Worm (Caenorhabditis elegans): ENCODE data around the gene T07G12.4.
A peak's percentile ranks its signal among the peaks of the same experiment; 100 is the strongest.

The T07G12.4 gene

ce11 chrIV:10538584-10538983 lies at the start of gene T07G12.4:
Gene T07G12.4, minus strand, starts transcription at chrIV:10538684.
- TF ChIP-seq blmp-1 (tag; optimal IDR thresholded peaks at IDR 0.05; ENCODE audit: insufficient read depth) (no peak), zag-1 (tag; optimal IDR thresholded peaks at IDR 0.05) (no peak), aly-2 (tag; optimal IDR thresholded peaks at IDR 0.05) (no peak), mbf-1 (tag; optimal IDR thresholded peaks at IDR 0.05) (no peak), mdl-1 (tag; optimal IDR thresholded peaks at IDR 0.05) (no peak), sma-9 (GFP tag; optimal IDR thresholded peaks at IDR 0.05) (no peak), sma-9 (tag; optimal IDR thresholded peaks at IDR 0.05) (no peak), nhr-77 (tag; optimal IDR thresholded peaks at IDR 0.05) (no peak), lsy-2 (tag; optimal IDR thresholded peaks at IDR 0.05) (no peak), ztf-11 (tag; optimal IDR thresholded peaks at IDR 0.05) (no peak), lin-11 (tag; optimal IDR thresholded peaks at IDR 0.05) (no peak), nhr-23 (tag; optimal IDR thresholded peaks at IDR 0.05) (no peak), lin-39 (tag; optimal IDR thresholded peaks at IDR 0.05) (no peak), nhr-6 (tag; optimal IDR thresholded peaks at IDR 0.05) (no peak), skn-1 (tag; optimal IDR thresholded peaks at IDR 0.05) (no peak), C34F6.9 (tag; optimal IDR thresholded peaks at IDR 0.05) (no peak), elt-3 (tag; optimal IDR thresholded peaks at IDR 0.05) (no peak), nhr-10 (tag; optimal IDR thresholded peaks at IDR 0.05) (no peak), ceh-16 (tag; optimal IDR thresholded peaks at IDR 0.05) (no peak)

ce11 chrIV:10584237-10584636 lies 45.8 kb upstream of the T07G12.4 start, which contains the start of gene oac-8:
Gene oac-8, plus strand, starts transcription at chrIV:10584537.
- TF ChIP-seq nhr-237 (tag; optimal IDR thresholded peaks at IDR 0.05) (no peak), nhr-10 (tag; optimal IDR thresholded peaks at IDR 0.05) (no peak), ZK546.5 (tag; optimal IDR thresholded peaks at IDR 0.05) (no peak), lin-39 (tag; optimal IDR thresholded peaks at IDR 0.05) (no peak), unc-62 (GFP tag; optimal IDR thresholded peaks at IDR 0.05) (no peak)

ce11 chrIV:10578367-10578766 lies 39.9 kb upstream of the T07G12.4 start, which contains the start of gene lgc-43:
Gene lgc-43, plus strand, starts transcription at chrIV:10578667.
- no peak for TF ChIP-seq mdl-1 (tag; optimal IDR thresholded peaks at IDR 0.05)
- TF ChIP-seq sma-3 (GFP tag; optimal IDR thresholded peaks at IDR 0.05): no peak
- TF ChIP-seq F13H6.1 (tag; optimal IDR thresholded peaks at IDR 0.05): no peak
- no peak for TF ChIP-seq lin-39 (tag; optimal IDR thresholded peaks at IDR 0.05)
- TF ChIP-seq zag-1 (tag; optimal IDR thresholded peaks at IDR 0.05): no peak
- TF ChIP-seq elt-3 (tag; optimal IDR thresholded peaks at IDR 0.05): no peak
- TF ChIP-seq Y55F3AM.14 (GFP tag; optimal IDR thresholded peaks at IDR 0.05): no peak
- TF ChIP-seq nhr-77 (tag; optimal IDR thresholded peaks at IDR 0.05): no peak
- TF ChIP-seq crh-2 (tag; optimal IDR thresholded peaks at IDR 0.05): no peak

- TF ChIP-seq snpc-4 (tag; optimal IDR thresholded peaks at IDR 0.05) (no peak), ceh-82 (tag; optimal IDR thresholded peaks at IDR 0.05) (no peak), peb-1 (tag; optimal IDR thresholded peaks at IDR 0.05) (no peak), R02D3.7 (tag; optimal IDR thresholded peaks at IDR 0.05) (no peak), alr-1 (tag; optimal IDR thresholded peaks at IDR 0.05) (no peak), egl-27 (tag; optimal IDR thresholded peaks at IDR 0.05) (no peak), unc-62 (GFP tag; optimal IDR thresholded peaks at IDR 0.05) (no peak), mab-5 (tag; optimal IDR thresholded peaks at IDR 0.05) (no peak), nhr-6 (tag; optimal IDR thresholded peaks at IDR 0.05) (no peak)
Measured at ce11 chrIV:10577600-10577999, 39.1 kb upstream of the T07G12.4 start.

ce11 chrIV:10576624-10577023 lies 38.1 kb upstream of the T07G12.4 start:
- TF ChIP-seq nhr-77 (tag; optimal IDR thresholded peaks at IDR 0.05) (no peak), lin-13 (GFP tag; optimal IDR thresholded peaks at IDR 0.05) (no peak), nhr-25 (tag; optimal IDR thresholded peaks at IDR 0.05) (peak; percentile 10), crh-2 (tag; optimal IDR thresholded peaks at IDR 0.05) (no peak), fos-1 (tag; optimal IDR thresholded peaks at IDR 0.05) (peak; percentile 21)
